Fruit fly (Drosophila melanogaster) whole organism, embryonic: ENCODE measurements around the gene aralar1.

Source experiments
- Ada2b ChIP-seq: fragments of 200-800 bp; sonication (Bioruptor generic); IDR thresholded peaks from 2 replicates; pipeline ENCODE4 v1.3.6; 2022; ENCODE audit warnings: missing biosample characterization, missing genetic modification characterization
- CG10565 ChIP-seq: fragments of 200-800 bp; sonication (Bioruptor generic); optimal IDR thresholded peaks from 3 replicates; lab custom pipeline; 2016; ENCODE audit warnings: missing biosample characterization, mild to moderate bottlenecking, missing genetic modification characterization
- CG10979 ChIP-seq: fragments of 200-800 bp; sonication (Bioruptor generic); optimal IDR thresholded peaks from 2 replicates; lab custom pipeline; 2018; ENCODE audit warnings: missing biosample characterization, mild to moderate bottlenecking, missing genetic modification characterization, moderate library complexity
- CG11560 ChIP-seq: fragments of 200-800 bp; sonication (Bioruptor generic); IDR thresholded peaks from 3 replicates; pipeline ENCODE4 v1.3.6; 2022; ENCODE audit warnings: missing biosample characterization, missing genetic modification characterization
- CG12236 ChIP-seq: fragments of 200-800 bp; sonication (Bioruptor generic); optimal IDR thresholded peaks from 2 replicates; lab custom pipeline; 2016; ENCODE audit warnings: missing biosample characterization, missing genetic modification characterization
- CG13296 ChIP-seq: fragments of 200-800 bp; sonication (Bioruptor generic); optimal IDR thresholded peaks from 3 replicates; lab custom pipeline; 2018; ENCODE audit warnings: missing biosample characterization, mild to moderate bottlenecking, missing genetic modification characterization
- CG14965 ChIP-seq: fragments of 200-800 bp; sonication (Bioruptor generic); optimal IDR thresholded peaks from 2 replicates; lab custom pipeline; 2016; ENCODE audit warnings: missing biosample characterization, missing genetic modification characterization, borderline replicate concordance
- CG16813 ChIP-seq: fragments of 200-800 bp; sonication (Bioruptor generic); IDR thresholded peaks from 3 replicates; pipeline ENCODE4 v1.3.6; 2022; ENCODE audit warnings: missing biosample characterization, missing genetic modification characterization; ENCODE audit not compliant: partially characterized antibody
- CG17186 ChIP-seq: fragments of 200-800 bp; sonication (Bioruptor generic); optimal IDR thresholded peaks from 3 replicates; lab custom pipeline; 2017; ENCODE audit warnings: missing biosample characterization, missing genetic modification reagents, missing genetic modification characterization
- CG17385 ChIP-seq: fragments of 200-800 bp; sonication (Bioruptor generic); optimal IDR thresholded peaks from 3 replicates; lab custom pipeline; 2018; ENCODE audit warnings: missing biosample characterization, mild to moderate bottlenecking, missing genetic modification characterization
- CG17568 ChIP-seq: fragments of 200-800 bp; sonication (Bioruptor generic); optimal IDR thresholded peaks from 2 replicates; lab custom pipeline; 2018; ENCODE audit warnings: missing biosample characterization, mild to moderate bottlenecking, missing genetic modification characterization, moderate library complexity
- CG18476 ChIP-seq: fragments of 200-800 bp; sonication (Bioruptor generic); optimal IDR thresholded peaks from 2 replicates; lab custom pipeline; 2016; ENCODE audit warnings: missing biosample characterization, mild to moderate bottlenecking, missing genetic modification characterization
- CG18599 ChIP-seq: fragments of 200-800 bp; sonication (Bioruptor generic); optimal IDR thresholded peaks from 3 replicates; lab custom pipeline; 2017; ENCODE audit warnings: missing biosample characterization, missing genetic modification characterization, mild to moderate bottlenecking, moderate library complexity, missing genetic modification reagents
- CG2116 ChIP-seq: fragments of 200-800 bp; sonication (Bioruptor generic); optimal IDR thresholded peaks from 3 replicates; lab custom pipeline; 2018; ENCODE audit warnings: missing biosample characterization, mild to moderate bottlenecking, missing genetic modification characterization
- CG2120 ChIP-seq: fragments of 200-800 bp; sonication (Bioruptor generic); optimal IDR thresholded peaks from 3 replicates; lab custom pipeline; 2016; ENCODE audit warnings: missing biosample characterization, missing genetic modification characterization
- CG2712 ChIP-seq: fragments of 200-800 bp; optimal IDR thresholded peaks from 3 replicates; lab custom pipeline; 2019; ENCODE audit warnings: missing biosample characterization, mild to moderate bottlenecking, missing genetic modification characterization, moderate library complexity
- CG3163 ChIP-seq: fragments of 200-800 bp; sonication (Bioruptor generic); optimal IDR thresholded peaks from 3 replicates; lab custom pipeline; 2016; ENCODE audit warnings: missing biosample characterization, missing genetic modification characterization
- CG34224 ChIP-seq: fragments of 200-800 bp; sonication (Bioruptor generic); IDR thresholded peaks from 3 replicates; pipeline ENCODE4 v1.3.6; 2022; ENCODE audit warnings: missing biosample characterization, missing genetic modification characterization; ENCODE audit not compliant: partially characterized antibody
- CG34422 ChIP-seq: fragments of 200-800 bp; sonication (Bioruptor generic); IDR thresholded peaks from 3 replicates; pipeline ENCODE4 v1.3.6; 2022; ENCODE audit warnings: missing biosample characterization, missing genetic modification characterization
- CG3838 ChIP-seq: fragments of 200-800 bp; sonication (Bioruptor generic); optimal IDR thresholded peaks from 3 replicates; lab custom pipeline; 2016; ENCODE audit warnings: missing biosample characterization, missing genetic modification characterization
- CG4424 ChIP-seq: fragments of 200-800 bp; sonication (Bioruptor generic); optimal IDR thresholded peaks from 3 replicates; lab custom pipeline; 2016; ENCODE audit warnings: missing biosample characterization, missing genetic modification characterization
- CG4820 ChIP-seq: fragments of 200-800 bp; sonication (Bioruptor generic); optimal IDR thresholded peaks from 3 replicates; lab custom pipeline; 2016; ENCODE audit warnings: missing biosample characterization, missing genetic modification characterization
- CG6765 ChIP-seq: fragments of 200-800 bp; sonication (Bioruptor generic); optimal IDR thresholded peaks from 3 replicates; lab custom pipeline; 2017; ENCODE audit warnings: missing biosample characterization, mild to moderate bottlenecking, missing genetic modification characterization
- CG7372 ChIP-seq: fragments of 200-800 bp; sonication (Bioruptor generic); IDR thresholded peaks from 2 replicates; pipeline ENCODE4 v1.3.6; 2022; ENCODE audit warnings: missing biosample characterization, missing genetic modification characterization
- CG9876 ChIP-seq: fragments of 200-800 bp; sonication (Bioruptor generic); optimal IDR thresholded peaks from 2 replicates; lab custom pipeline; 2016; ENCODE audit warnings: missing biosample characterization, missing genetic modification characterization
- CG9932 ChIP-seq: fragments of 200-800 bp; sonication (Bioruptor generic); IDR thresholded peaks from 2 replicates; pipeline ENCODE4 v1.3.6; 2022; ENCODE audit warnings: missing biosample characterization, missing genetic modification characterization
- Deaf1 ChIP-seq: fragments of 200-800 bp; optimal IDR thresholded peaks from 3 replicates; lab custom pipeline; 2019; ENCODE audit warnings: missing biosample characterization, mild to moderate bottlenecking, missing genetic modification characterization, moderate library complexity
- Dip2 ChIP-seq: fragments of 200-800 bp; sonication (Bioruptor generic); IDR thresholded peaks from 2 replicates; pipeline ENCODE4 v1.3.6; 2022; ENCODE audit warnings: missing biosample characterization, missing genetic modification characterization
- Dll ChIP-seq: fragments of 200-800 bp; sonication (Bioruptor generic); IDR thresholded peaks from 4 replicates; pipeline ENCODE4 v1.3.6; 2022; ENCODE audit warnings: missing biosample characterization, missing genetic modification characterization; ENCODE audit not compliant: partially characterized antibody
- Lim3 ChIP-seq: fragments of 200-800 bp; sonication (Bioruptor generic); IDR thresholded peaks from 2 replicates; pipeline ENCODE4 v1.3.6; 2022; ENCODE audit warnings: missing biosample characterization, missing genetic modification characterization
- NFAT ChIP-seq: fragments of 200-800 bp; sonication (Bioruptor generic); IDR thresholded peaks from 2 replicates; pipeline ENCODE4 v1.3.6; 2022; ENCODE audit warnings: missing biosample characterization, missing genetic modification characterization
- Nf-YB ChIP-seq: fragments of 200-800 bp; sonication (Bioruptor generic); optimal IDR thresholded peaks from 3 replicates; lab custom pipeline; 2019; ENCODE audit warnings: missing biosample characterization, mild to moderate bottlenecking, missing genetic modification characterization, moderate library complexity
- Sin3A ChIP-seq: fragments of >200 bp; optimal IDR thresholded peaks from 2 replicates; lab custom pipeline; 2018
- Ssrp ChIP-seq: fragments of 200-800 bp; sonication (Bioruptor generic); optimal IDR thresholded peaks from 2 replicates; lab custom pipeline; 2018; ENCODE audit warnings: missing biosample characterization, mild to moderate bottlenecking, missing genetic modification characterization, moderate library complexity
- TFAM ChIP-seq: fragments of 200-800 bp; sonication (Bioruptor generic); optimal IDR thresholded peaks from 2 replicates; lab custom pipeline; 2017; ENCODE audit warnings: missing biosample characterization, missing genetic modification characterization, inconsistent platforms
- bbx ChIP-seq: fragments of 200-800 bp; sonication (Bioruptor generic); IDR thresholded peaks from 2 replicates; pipeline ENCODE4 v1.3.6; 2022; ENCODE audit warnings: missing biosample characterization, missing genetic modification characterization; ENCODE audit not compliant: partially characterized antibody
- bowl ChIP-seq: fragments of 200-800 bp; sonication (Bioruptor generic); IDR thresholded peaks from 2 replicates; pipeline ENCODE4 v1.3.6; 2022; ENCODE audit warnings: missing biosample characterization, missing genetic modification characterization
- chif ChIP-seq, 2 experiments: fragments of 200-800 bp; sonication (Bioruptor generic); optimal IDR thresholded peaks; 3 replicates each; lab custom pipeline; 2016; ENCODE audit warnings: missing biosample characterization in 2 of 2, missing genetic modification characterization in 2 of 2
- dan ChIP-seq: fragments of 200-800 bp; sonication (Bioruptor generic); IDR thresholded peaks from 2 replicates; pipeline ENCODE4 v1.3.6; 2022; ENCODE audit warnings: missing biosample characterization, missing genetic modification characterization
- dati ChIP-seq: fragments of 200-800 bp; sonication (Bioruptor generic); IDR thresholded peaks from 2 replicates; pipeline ENCODE4 v1.3.6; 2022; ENCODE audit warnings: missing biosample characterization, missing genetic modification characterization
- dimm ChIP-seq: fragments of 200-800 bp; sonication (Bioruptor generic); IDR thresholded peaks from 2 replicates; pipeline ENCODE4 v1.3.6; 2022; ENCODE audit warnings: missing biosample characterization, missing genetic modification characterization
- dm ChIP-seq: fragments of 200-800 bp; sonication (Bioruptor generic); optimal IDR thresholded peaks from 3 replicates; lab custom pipeline; 2016; ENCODE audit warnings: missing biosample characterization, missing genetic modification characterization
- emc ChIP-seq: fragments of 200-800 bp; sonication (Bioruptor generic); optimal IDR thresholded peaks from 2 replicates; lab custom pipeline; 2016; ENCODE audit warnings: missing biosample characterization, missing genetic modification characterization
- gcm2 ChIP-seq: fragments of 200-800 bp; sonication (Bioruptor generic); optimal IDR thresholded peaks from 2 replicates; lab custom pipeline; 2016; ENCODE audit warnings: missing biosample characterization, missing genetic modification characterization
- gem ChIP-seq: fragments of 200-800 bp; sonication (Bioruptor generic); optimal IDR thresholded peaks from 2 replicates; lab custom pipeline; 2019; ENCODE audit warnings: missing biosample characterization, mild to moderate bottlenecking, missing genetic modification characterization, moderate library complexity
- h ChIP-seq: fragments of >200 bp; optimal IDR thresholded peaks from 2 replicates; lab custom pipeline; 2017
- phol ChIP-seq: fragments of 200-800 bp; sonication (Bioruptor generic); optimal IDR thresholded peaks from 3 replicates; lab custom pipeline; 2018; ENCODE audit warnings: missing biosample characterization, mild to moderate bottlenecking, missing genetic modification characterization, moderate library complexity
- prd ChIP-seq, 3 experiments: fragments of >200 bp in 2 of 3; fragments of 200-800 bp in 1 of 3; sonication (Bioruptor generic) in 1 of 3; optimal IDR thresholded peaks in 2 of 3; IDR thresholded peaks in 1 of 3; 2 replicates in 2 of 3; 3 replicates in 1 of 3; pipeline versions ENCODE4 v1.3.6 to Lab custom; 2017 to 2022; ENCODE audit warnings: missing biosample characterization in 1 of 3, missing genetic modification characterization in 1 of 3
- ro ChIP-seq: fragments of 200-800 bp; sonication (Bioruptor generic); IDR thresholded peaks from 2 replicates; pipeline ENCODE4 v1.3.6; 2022; ENCODE audit warnings: missing biosample characterization, missing genetic modification characterization
- scrt ChIP-seq: fragments of 200-800 bp; sonication (Bioruptor generic); optimal IDR thresholded peaks from 2 replicates; lab custom pipeline; 2018; ENCODE audit warnings: missing biosample characterization, mild to moderate bottlenecking, missing genetic modification characterization, moderate library complexity
- toy ChIP-seq: fragments of 200-800 bp; sonication (Bioruptor generic); IDR thresholded peaks from 2 replicates; pipeline ENCODE4 v1.3.6; 2022; ENCODE audit warnings: missing biosample characterization, missing genetic modification characterization
- trem ChIP-seq: fragments of 200-800 bp; optimal IDR thresholded peaks from 3 replicates; lab custom pipeline; 2019; ENCODE audit warnings: missing biosample characterization, mild to moderate bottlenecking, missing genetic modification characterization, moderate library complexity

Gene aralar1

dm6 chr3R:30501174-30501573 is 45.5 kb upstream of the aralar1 start (continued):
- TF ChIP-seq Deaf1 (tag; lab: Kevin White, UChicago): no peak
- no peak for TF ChIP-seq CG2712
- no peak for TF ChIP-seq CG3838 (GFP tag; lab: Kevin White, UChicago)
- peak; percentile 49 for TF ChIP-seq CG2120 (GFP tag; lab: Kevin White, UChicago)
- no peak for TF ChIP-seq trem (tag; lab: Kevin White, UChicago)
- TF ChIP-seq gem: peak; percentile 59
- TF ChIP-seq Dip2 (GFP tag; lab: Robert Waterston, UW): no peak
- TF ChIP-seq dan (GFP tag; lab: Robert Waterston, UW): no peak
- no peak for TF ChIP-seq CG7372 (GFP tag; lab: Robert Waterston, UW)
- 0 out of 3 replicates have a peak, but pooled peaks have one; percentile 23 for TF ChIP-seq CG34422 (GFP tag; lab: Robert Waterston, UW)
- no peak for TF ChIP-seq Ssrp (tag; lab: Kevin White, UChicago)
- no peak for TF ChIP-seq CG10565 (GFP tag; lab: Kevin White, UChicago)
- no peak for TF ChIP-seq scrt (GFP tag; lab: Kevin White, UChicago)
- peak in 1 of 2 experiments; percentile 41 for TF ChIP-seq chif (GFP tag; optimal IDR thresholded peaks at IDR 0.05; lab: Kevin White, UChicago)
- TF ChIP-seq CG4424 (GFP tag; lab: Kevin White, UChicago): peak; percentile 30
- no peak for TF ChIP-seq Lim3 (GFP tag; lab: Robert Waterston, UW)
- TF ChIP-seq CG17385 (GFP tag; lab: Kevin White, UChicago): no peak
- TF ChIP-seq dimm (GFP tag; lab: Robert Waterston, UW): no peak
- TF ChIP-seq CG4820 (GFP tag; lab: Kevin White, UChicago): peak; percentile 33
- no peak for TF ChIP-seq CG16813 (GFP tag; lab: Robert Waterston, UW)
- no peak for TF ChIP-seq Sin3A
- TF ChIP-seq CG34224: no peak
- no peak for TF ChIP-seq gcm2 (GFP tag; lab: Kevin White, UChicago)
- TF ChIP-seq CG3163 (GFP tag; lab: Kevin White, UChicago): no peak
- TF ChIP-seq CG18476 (GFP tag; lab: Kevin White, UChicago): no peak
- no peak for TF ChIP-seq CG17186 (GFP tag; lab: Kevin White, UChicago)
- TF ChIP-seq CG11560 (tag; lab: Robert Waterston, UW): no peak
- TF ChIP-seq NFAT (GFP tag; lab: Robert Waterston, UW): 0 out of 2 replicates have a peak, but pooled peaks have one; percentile 4
- TF ChIP-seq phol (tag; lab: Kevin White, UChicago): no peak
- no peak for TF ChIP-seq Nf-YB (GFP tag; lab: Kevin White, UChicago)
- TF ChIP-seq CG18599 (GFP tag; lab: Kevin White, UChicago): peak; percentile 8
- TF ChIP-seq emc: no peak
- TF ChIP-seq h (lab: Kevin White, UChicago): no peak
- no peak for TF ChIP-seq toy (GFP tag; lab: Robert Waterston, UW)
- TF ChIP-seq Dll (GFP tag; lab: Robert Waterston, UW): no peak
- TF ChIP-seq CG6765 (GFP tag; lab: Kevin White, UChicago): no peak
- TF ChIP-seq dati (GFP tag; lab: Robert Waterston, UW): no peak
- no peak for TF ChIP-seq ro (GFP tag; lab: Robert Waterston, UW)
- no peak for TF ChIP-seq CG9876 (GFP tag; lab: Kevin White, UChicago)
- TF ChIP-seq prd (optimal IDR thresholded peaks at IDR 0.05; lab: Kevin White, UChicago): no peak
- TF ChIP-seq prd (GFP tag; IDR thresholded peaks at IDR 0.05; lab: Robert Waterston, UW): peak; percentile 84
- no peak for TF ChIP-seq dm (GFP tag; lab: Kevin White, UChicago)
- no peak for TF ChIP-seq bbx
- TF ChIP-seq Ada2b (GFP tag; lab: Robert Waterston, UW): peak; percentile 30; the same call in 1 of the 2 replicates
- TF ChIP-seq CG2116 (GFP tag; lab: Kevin White, UChicago): no peak
- no peak for TF ChIP-seq CG13296 (GFP tag; lab: Kevin White, UChicago)
- TF ChIP-seq CG14965 (GFP tag; lab: Kevin White, UChicago): no peak
- TF ChIP-seq CG9932 (GFP tag; lab: Robert Waterston, UW): no peak
- TF ChIP-seq TFAM (GFP tag; lab: Kevin White, UChicago): no peak
- no peak for TF ChIP-seq CG10979 (tag; lab: Kevin White, UChicago)
- no peak for TF ChIP-seq bowl
- no peak for TF ChIP-seq CG17568 (GFP tag; lab: Kevin White, UChicago)
- TF ChIP-seq CG12236 (GFP tag; lab: Kevin White, UChicago): peak; percentile 16
